Worm (Caenorhabditis elegans) whole organism, midembryonic: ENCODE results near the gene C41H7.2.
A peak's percentile ranks its signal among the peaks of the same experiment; 100 is the strongest.

Experiments
- T22C8.4 ChIP-seq: fragments of 200-800 bp; sonication (Bioruptor generic); IDR thresholded peaks from 2 replicates; pipeline ENCODE4 v1.3.6; 2022; ENCODE audit warnings: missing genetic modification characterization, missing compliant biosample characterization
- cog-1 ChIP-seq: sonication (generic microtip); optimal IDR thresholded peaks from 2 replicates; lab custom pipeline; 2016; ENCODE audit warnings: missing genetic modification characterization, missing compliant biosample characterization
- flt-1 ChIP-seq: fragments of 200-800 bp; sonication (Bioruptor generic); IDR thresholded peaks from 2 replicates; pipeline ENCODE4 v1.3.6; 2022; ENCODE audit warnings: missing genetic modification characterization, missing compliant biosample characterization
- klf-2 ChIP-seq: fragments of 200-800 bp; sonication (Bioruptor generic); conservative IDR thresholded peaks from 2 replicates; pipeline ENCODE4 v1.3.6; 2022; ENCODE audit warnings: missing genetic modification reagents, missing genetic modification characterization, missing compliant biosample characterization
- med-1 ChIP-seq: sonication (generic microtip); optimal IDR thresholded peaks from 2 replicates; lab custom pipeline; 2017; ENCODE audit warnings: missing genetic modification characterization, mild to moderate bottlenecking, missing compliant biosample characterization, antibody characterized with exemption, missing genetic modification reagents; ENCODE audit not compliant: insufficient read depth
- ref-1 ChIP-seq: fragments of 200-800 bp; sonication (Bioruptor generic); conservative IDR thresholded peaks from 2 replicates; pipeline ENCODE4 v1.3.6; 2022; ENCODE audit warnings: missing genetic modification reagents, missing genetic modification characterization, missing compliant biosample characterization
- tab-1 ChIP-seq: fragments of 200-800 bp; sonication (Bioruptor generic); IDR thresholded peaks from 2 replicates; pipeline ENCODE4 v1.3.6; 2022; ENCODE audit warnings: missing genetic modification characterization, missing compliant biosample characterization
- ztf-23 ChIP-seq: fragments of 200-800 bp; sonication (Bioruptor generic); IDR thresholded peaks from 2 replicates; pipeline ENCODE4 v1.3.6; 2022; ENCODE audit warnings: missing genetic modification reagents, missing genetic modification characterization, missing compliant biosample characterization
- ztf-29 ChIP-seq: fragments of 200-800 bp; sonication (Bioruptor generic); IDR thresholded peaks from 2 replicates; pipeline ENCODE4 v1.3.6; 2022; ENCODE audit warnings: missing genetic modification reagents, missing genetic modification characterization, missing compliant biosample characterization

Gene C41H7.2

ce11 chrII:3014196-3014849 lies at the start of gene C41H7.2:
Gene C41H7.2 (plus strand): TSS chrII:3014817.
- TF ChIP-seq cog-1 (tag; lab: Kevin White, UChicago) (no peak), flt-1 (GFP tag; lab: Robert Waterston, UW) (0 out of 2 replicates have a peak, but pooled peaks have one; percentile 2)

- no peak for TF ChIP-seq flt-1 (GFP tag; lab: Robert Waterston, UW)
- no peak for TF ChIP-seq ztf-23 (GFP tag; lab: Robert Waterston, UW)
- no peak for TF ChIP-seq med-1
- TF ChIP-seq klf-2 (GFP tag; lab: Robert Waterston, UW) = no peak
- TF ChIP-seq T22C8.4 (GFP tag; lab: Robert Waterston, UW) = no peak
- TF ChIP-seq cog-1 (tag; lab: Kevin White, UChicago) = no peak
- TF ChIP-seq tab-1 = no peak
- no peak for TF ChIP-seq ref-1
Measured at ce11 chrII:2965215-2965998, 49.2 kb upstream of the C41H7.2 start.

ce11 chrII:2966350-2966749 lies 48.3 kb upstream of the C41H7.2 start:
- TF ChIP-seq flt-1 (GFP tag; lab: Robert Waterston, UW) (no peak), ztf-23 (GFP tag; lab: Robert Waterston, UW) (peak; percentile 64)

ce11 chrII:2967064-2967463 lies 47.6 kb upstream of the C41H7.2 start:
- TF ChIP-seq med-1 = no peak
- no peak for TF ChIP-seq tab-1
- no peak for TF ChIP-seq cog-1 (tag; lab: Kevin White, UChicago)
- TF ChIP-seq T22C8.4 (GFP tag; lab: Robert Waterston, UW) = no peak
- no peak for TF ChIP-seq ztf-23 (GFP tag; lab: Robert Waterston, UW)
- TF ChIP-seq klf-2 (GFP tag; lab: Robert Waterston, UW) = no peak

- no peak for TF ChIP-seq T22C8.4 (GFP tag; lab: Robert Waterston, UW)
- TF ChIP-seq ztf-29 (GFP tag; lab: Robert Waterston, UW) = no peak
- TF ChIP-seq ref-1 = 0 out of 2 replicates have a peak, but pooled peaks have one; percentile 11
- peak; percentile 79 for TF ChIP-seq flt-1 (GFP tag; lab: Robert Waterston, UW)
- TF ChIP-seq ztf-23 (GFP tag; lab: Robert Waterston, UW) = peak; percentile 68; the same call in 1 of the 2 replicates
- TF ChIP-seq tab-1 = no peak
- peak; percentile 67 for TF ChIP-seq cog-1 (tag; lab: Kevin White, UChicago)
- TF ChIP-seq med-1 = no peak
- TF ChIP-seq klf-2 (GFP tag; lab: Robert Waterston, UW) = no peak
Measured at ce11 chrII:2973940-2974402, 40.6 kb upstream of the C41H7.2 start.

ce11 chrII:2975561-2976230 lies 38.9 kb upstream of the C41H7.2 start:
- TF ChIP-seq med-1 = no peak
- TF ChIP-seq ztf-23 (GFP tag; lab: Robert Waterston, UW) = no peak
- TF ChIP-seq flt-1 (GFP tag; lab: Robert Waterston, UW) = no peak
- TF ChIP-seq tab-1 = no peak
- TF ChIP-seq T22C8.4 (GFP tag; lab: Robert Waterston, UW) = no peak
- TF ChIP-seq ref-1 = no peak
- no peak for TF ChIP-seq klf-2 (GFP tag; lab: Robert Waterston, UW)
- no peak for TF ChIP-seq cog-1 (tag; lab: Kevin White, UChicago)
- TF ChIP-seq ztf-29 (GFP tag; lab: Robert Waterston, UW) = no peak

- TF ChIP-seq tab-1 (no peak), flt-1 (GFP tag; lab: Robert Waterston, UW) (no peak), ref-1 (no peak)
Measured at ce11 chrII:2976597-2976996, 38.0 kb upstream of the C41H7.2 start, which contains the start of gene nhr-88. Gene nhr-88 (plus strand): TSS chrII:2976639.

- TF ChIP-seq tab-1 = no peak
- no peak for TF ChIP-seq ztf-23 (GFP tag; lab: Robert Waterston, UW)
- TF ChIP-seq klf-2 (GFP tag; lab: Robert Waterston, UW) = no peak
- TF ChIP-seq med-1 = no peak
- TF ChIP-seq ref-1 = no peak
- TF ChIP-seq T22C8.4 (GFP tag; lab: Robert Waterston, UW) = no peak
- TF ChIP-seq flt-1 (GFP tag; lab: Robert Waterston, UW) = no peak
- no peak for TF ChIP-seq ztf-29 (GFP tag; lab: Robert Waterston, UW)
- TF ChIP-seq cog-1 (tag; lab: Kevin White, UChicago) = no peak
Measured at ce11 chrII:2977652-2978051, 37.0 kb upstream of the C41H7.2 start.

ce11 chrII:2979061-2979460 lies 35.6 kb upstream of the C41H7.2 start:
- TF ChIP-seq flt-1 (GFP tag; lab: Robert Waterston, UW) (no peak), ztf-23 (GFP tag; lab: Robert Waterston, UW) (no peak), cog-1 (tag; lab: Kevin White, UChicago) (no peak), ztf-29 (GFP tag; lab: Robert Waterston, UW) (peak; percentile 47; the same call in 1 of the 2 replicates), klf-2 (GFP tag; lab: Robert Waterston, UW) (no peak), T22C8.4 (GFP tag; lab: Robert Waterston, UW) (no peak)

ce11 chrII:2984383-2984782 lies 30.2 kb upstream of the C41H7.2 start:
- TF ChIP-seq cog-1 (tag; lab: Kevin White, UChicago) = no peak
- no peak for TF ChIP-seq ref-1
- no peak for TF ChIP-seq ztf-23 (GFP tag; lab: Robert Waterston, UW)
- TF ChIP-seq T22C8.4 (GFP tag; lab: Robert Waterston, UW) = no peak
- no peak for TF ChIP-seq ztf-29 (GFP tag; lab: Robert Waterston, UW)
- no peak for TF ChIP-seq klf-2 (GFP tag; lab: Robert Waterston, UW)
- TF ChIP-seq med-1 = no peak
- no peak for TF ChIP-seq tab-1
- TF ChIP-seq flt-1 (GFP tag; lab: Robert Waterston, UW) = no peak
